Fruit fly (Drosophila melanogaster) whole organism, embryonic: ENCODE data around the gene CG42296.

Source experiments
- Asciz ChIP-seq: fragments of 200-800 bp; sonication (Bioruptor generic); optimal IDR thresholded peaks from 2 replicates; lab custom pipeline; 2017; ENCODE audit warnings: missing biosample characterization, mild to moderate bottlenecking, missing genetic modification characterization, missing genetic modification reagents
- Awh ChIP-seq: fragments of 200-800 bp; sonication (Bioruptor generic); IDR thresholded peaks from 2 replicates; pipeline ENCODE4, ENCODE4 v1.3.6; 2022; ENCODE audit warnings: missing biosample characterization, missing genetic modification characterization
- B-H1 ChIP-seq: fragments of 200-800 bp; sonication (Bioruptor generic); IDR thresholded peaks from 3 replicates; pipeline ENCODE4 v1.3.6; 2022; ENCODE audit warnings: missing biosample characterization, missing genetic modification characterization
- Blimp-1 ChIP-seq: fragments of 200-800 bp; sonication (Bioruptor generic); optimal IDR thresholded peaks from 3 replicates; lab custom pipeline; 2018; ENCODE audit warnings: missing biosample characterization, missing genetic modification characterization, mild to moderate bottlenecking, moderate library complexity, missing genetic modification reagents
- CG10274 ChIP-seq: fragments of 200-800 bp; sonication (Bioruptor generic); optimal IDR thresholded peaks from 3 replicates; lab custom pipeline; 2017; ENCODE audit warnings: missing biosample characterization, mild to moderate bottlenecking, missing genetic modification characterization
- CG10543 ChIP-seq: fragments of 200-800 bp; sonication (Bioruptor generic); optimal IDR thresholded peaks from 3 replicates; lab custom pipeline; 2017; ENCODE audit warnings: missing biosample characterization, mild to moderate bottlenecking, missing genetic modification characterization, moderate library complexity
- CG14050 ChIP-seq: fragments of 200-800 bp; sonication (Bioruptor generic); IDR thresholded peaks from 3 replicates; pipeline ENCODE4 v1.3.6; 2022; ENCODE audit warnings: missing biosample characterization, missing genetic modification characterization
- CG14860 ChIP-seq: fragments of 200-800 bp; sonication (Bioruptor generic); IDR thresholded peaks from 3 replicates; pipeline ENCODE4 v1.3.6; 2022; ENCODE audit warnings: missing biosample characterization, missing genetic modification characterization; ENCODE audit not compliant: partially characterized antibody
- CG15011 ChIP-seq: fragments of 200-800 bp; sonication (Bioruptor generic); optimal IDR thresholded peaks from 3 replicates; lab custom pipeline; 2018; ENCODE audit warnings: missing biosample characterization, mild to moderate bottlenecking, missing genetic modification characterization
- CG15601 ChIP-seq: fragments of 200-800 bp; sonication (Bioruptor generic); optimal IDR thresholded peaks from 3 replicates; lab custom pipeline; 2019; ENCODE audit warnings: missing biosample characterization, mild to moderate bottlenecking, missing genetic modification characterization, moderate library complexity
- CG18619 ChIP-seq: fragments of 200-800 bp; sonication (Bioruptor generic); optimal IDR thresholded peaks from 3 replicates; lab custom pipeline; 2017; ENCODE audit warnings: missing biosample characterization, mild to moderate bottlenecking, missing genetic modification characterization
- CG30431 ChIP-seq: fragments of 200-800 bp; sonication (Bioruptor generic); optimal IDR thresholded peaks from 2 replicates; lab custom pipeline; 2017; ENCODE audit warnings: missing biosample characterization, missing genetic modification characterization
- CG42726 ChIP-seq: fragments of 200-800 bp; sonication (Bioruptor generic); IDR thresholded peaks from 2 replicates; pipeline ENCODE4 v1.3.6; 2022; ENCODE audit warnings: missing biosample characterization, missing genetic modification characterization; ENCODE audit not compliant: partially characterized antibody
- CG4424 ChIP-seq: fragments of 200-800 bp; sonication (Bioruptor generic); optimal IDR thresholded peaks from 3 replicates; lab custom pipeline; 2016; ENCODE audit warnings: missing biosample characterization, missing genetic modification characterization
- CG4707 ChIP-seq: fragments of 200-800 bp; sonication (Bioruptor generic); optimal IDR thresholded peaks from 2 replicates; lab custom pipeline; 2018; ENCODE audit warnings: missing biosample characterization, mild to moderate bottlenecking, missing genetic modification characterization, moderate library complexity
- CG6765 ChIP-seq: fragments of 200-800 bp; sonication (Bioruptor generic); optimal IDR thresholded peaks from 3 replicates; lab custom pipeline; 2017; ENCODE audit warnings: missing biosample characterization, mild to moderate bottlenecking, missing genetic modification characterization
- CG9797 ChIP-seq: fragments of 200-800 bp; sonication (Bioruptor generic); optimal IDR thresholded peaks from 3 replicates; lab custom pipeline; 2018; ENCODE audit warnings: missing biosample characterization, mild to moderate bottlenecking, missing genetic modification characterization
- CG9876 ChIP-seq: fragments of 200-800 bp; sonication (Bioruptor generic); optimal IDR thresholded peaks from 2 replicates; lab custom pipeline; 2016; ENCODE audit warnings: missing biosample characterization, missing genetic modification characterization
- Dbx ChIP-seq: fragments of 200-800 bp; sonication (Bioruptor generic); IDR thresholded peaks from 3 replicates; pipeline ENCODE4 v1.3.6; 2022; ENCODE audit warnings: missing biosample characterization, missing genetic modification characterization
- Fer1 ChIP-seq: fragments of 200-800 bp; sonication (Bioruptor generic); optimal IDR thresholded peaks from 2 replicates; lab custom pipeline; 2017; ENCODE audit warnings: missing biosample characterization, mild to moderate bottlenecking, missing genetic modification characterization
- Gug ChIP-seq: fragments of 200-800 bp; sonication (Bioruptor generic); IDR thresholded peaks from 4 replicates; pipeline ENCODE4 v1.3.6; 2022; ENCODE audit warnings: missing biosample characterization, missing genetic modification characterization
- HLH54F ChIP-seq: fragments of 200-800 bp; sonication (Bioruptor generic); optimal IDR thresholded peaks from 3 replicates; lab custom pipeline; 2016; ENCODE audit warnings: missing biosample characterization, missing genetic modification characterization
- Nf-YB ChIP-seq: fragments of 200-800 bp; sonication (Bioruptor generic); optimal IDR thresholded peaks from 3 replicates; lab custom pipeline; 2019; ENCODE audit warnings: missing biosample characterization, mild to moderate bottlenecking, missing genetic modification characterization, moderate library complexity
- Oli ChIP-seq: fragments of 200-800 bp; sonication (Bioruptor generic); optimal IDR thresholded peaks from 2 replicates; lab custom pipeline; 2018; ENCODE audit warnings: missing biosample characterization, mild to moderate bottlenecking, missing genetic modification characterization, moderate library complexity
- Sox100B ChIP-seq: fragments of 200-800 bp; sonication (Bioruptor generic); optimal IDR thresholded peaks from 3 replicates; lab custom pipeline; 2018; ENCODE audit warnings: missing biosample characterization, mild to moderate bottlenecking, missing genetic modification characterization
- Sox102F ChIP-seq: fragments of 200-800 bp; sonication (Bioruptor generic); optimal IDR thresholded peaks from 2 replicates; lab custom pipeline; 2018; ENCODE audit warnings: missing biosample characterization, mild to moderate bottlenecking, missing genetic modification characterization, moderate library complexity
- ase ChIP-seq: fragments of 200-800 bp; sonication (Bioruptor generic); IDR thresholded peaks from 3 replicates; pipeline ENCODE4 v1.3.6; 2022; ENCODE audit warnings: missing biosample characterization, missing genetic modification characterization
- ash1 ChIP-seq: fragments of 200-800 bp; sonication (Bioruptor generic); optimal IDR thresholded peaks from 2 replicates; lab custom pipeline; 2018; ENCODE audit warnings: missing biosample characterization, mild to moderate bottlenecking, missing genetic modification characterization
- bab2 ChIP-seq: fragments of 200-800 bp; sonication (Bioruptor generic); optimal IDR thresholded peaks from 2 replicates; lab custom pipeline; 2016; ENCODE audit warnings: missing biosample characterization, missing genetic modification characterization
- br ChIP-seq: fragments of >200 bp; optimal IDR thresholded peaks from 2 replicates; lab custom pipeline; 2017
- dm ChIP-seq: fragments of 200-800 bp; sonication (Bioruptor generic); optimal IDR thresholded peaks from 3 replicates; lab custom pipeline; 2016; ENCODE audit warnings: missing biosample characterization, missing genetic modification characterization
- dysf ChIP-seq: fragments of 200-800 bp; sonication (Bioruptor generic); IDR thresholded peaks from 3 replicates; pipeline ENCODE4 v1.3.6; 2022; ENCODE audit warnings: missing biosample characterization, missing genetic modification characterization
- emc ChIP-seq: fragments of 200-800 bp; sonication (Bioruptor generic); optimal IDR thresholded peaks from 2 replicates; lab custom pipeline; 2016; ENCODE audit warnings: missing biosample characterization, missing genetic modification characterization
- ems ChIP-seq: fragments of 200-800 bp; sonication (Bioruptor generic); optimal IDR thresholded peaks from 3 replicates; lab custom pipeline; 2016; ENCODE audit warnings: missing biosample characterization, missing genetic modification characterization
- gce ChIP-seq: fragments of 200-800 bp; sonication (Bioruptor generic); IDR thresholded peaks from 3 replicates; pipeline ENCODE4 v1.3.6; 2022; ENCODE audit warnings: missing biosample characterization, missing genetic modification characterization
- grn ChIP-seq: fragments of 200-800 bp; sonication (Bioruptor generic); optimal IDR thresholded peaks from 3 replicates; lab custom pipeline; 2017; ENCODE audit warnings: missing biosample characterization, missing genetic modification characterization
- lbe ChIP-seq: fragments of 200-800 bp; sonication (Bioruptor generic); optimal IDR thresholded peaks from 2 replicates; lab custom pipeline; 2016; ENCODE audit warnings: missing biosample characterization, mild to moderate bottlenecking, missing genetic modification characterization
- maf-S ChIP-seq: fragments of 200-800 bp; sonication (Bioruptor generic); optimal IDR thresholded peaks from 2 replicates; lab custom pipeline; 2016; ENCODE audit warnings: missing biosample characterization, missing genetic modification characterization
- mirr ChIP-seq: fragments of 200-800 bp; sonication (Bioruptor generic); optimal IDR thresholded peaks from 3 replicates; lab custom pipeline; 2018; ENCODE audit warnings: missing biosample characterization, mild to moderate bottlenecking, missing genetic modification characterization
- nmo ChIP-seq: fragments of 200-800 bp; sonication (Bioruptor generic); optimal IDR thresholded peaks from 2 replicates; lab custom pipeline; 2018; ENCODE audit warnings: missing biosample characterization, mild to moderate bottlenecking, missing genetic modification characterization, moderate library complexity
- phol ChIP-seq: fragments of 200-800 bp; sonication (Bioruptor generic); optimal IDR thresholded peaks from 3 replicates; lab custom pipeline; 2018; ENCODE audit warnings: missing biosample characterization, mild to moderate bottlenecking, missing genetic modification characterization, moderate library complexity
- pum ChIP-seq: fragments of 200-800 bp; sonication (Bioruptor generic); optimal IDR thresholded peaks from 2 replicates; lab custom pipeline; 2016; ENCODE audit warnings: missing biosample characterization, missing genetic modification characterization
- seq ChIP-seq: fragments of 200-800 bp; sonication (Bioruptor generic); IDR thresholded peaks from 2 replicates; pipeline ENCODE4 v1.3.6; 2022; ENCODE audit warnings: missing biosample characterization, missing genetic modification characterization
- sima ChIP-seq: fragments of 200-800 bp; sonication (Bioruptor generic); optimal IDR thresholded peaks from 2 replicates; lab custom pipeline; 2016; ENCODE audit warnings: missing biosample characterization, missing genetic modification characterization
- sna ChIP-seq: fragments of 200-800 bp; sonication (Bioruptor generic); IDR thresholded peaks from 2 replicates; pipeline ENCODE4 v1.3.6; 2022; ENCODE audit warnings: missing biosample characterization, missing genetic modification characterization; ENCODE audit not compliant: partially characterized antibody
- stc ChIP-seq: fragments of 200-800 bp; sonication (Bioruptor generic); IDR thresholded peaks from 2 replicates; pipeline ENCODE4 v1.3.6; 2022; ENCODE audit warnings: missing biosample characterization, missing genetic modification characterization
- sug ChIP-seq: fragments of 200-800 bp; optimal IDR thresholded peaks from 2 replicates; lab custom pipeline; 2019; ENCODE audit warnings: missing biosample characterization, mild to moderate bottlenecking, missing genetic modification characterization, moderate library complexity
- tio ChIP-seq: fragments of 200-800 bp; sonication (Bioruptor generic); optimal IDR thresholded peaks from 2 replicates; lab custom pipeline; 2017; ENCODE audit warnings: missing biosample characterization, missing genetic modification characterization, inconsistent platforms
- zfh2 ChIP-seq: fragments of 200-800 bp; sonication (Bioruptor generic); optimal IDR thresholded peaks from 2 replicates; lab custom pipeline; 2016; ENCODE audit warnings: missing biosample characterization, missing genetic modification characterization

Gene CG42296

dm6 chr2L:1986343-1987280, 49.2 kb downstream of the CG42296 start (continued):
- TF ChIP-seq grn (GFP tag; lab: Kevin White, UChicago) = peak; percentile 89
- peak; percentile 58; the same call in 2 of the 3 replicates for TF ChIP-seq dysf (GFP tag; lab: Robert Waterston, UW)
- TF ChIP-seq br (lab: Kevin White, UChicago) = no peak
- no peak for TF ChIP-seq stc (GFP tag; lab: Robert Waterston, UW)
- TF ChIP-seq mirr (GFP tag; lab: Kevin White, UChicago) = peak; percentile 93
- no peak for TF ChIP-seq tio (GFP tag; lab: Kevin White, UChicago)
- TF ChIP-seq zfh2 (GFP tag; lab: Kevin White, UChicago) = peak; percentile 77
- peak; percentile 46 for TF ChIP-seq CG10543 (GFP tag; lab: Kevin White, UChicago)
- 0 out of 2 replicates have a peak, but pooled peaks have one; percentile 30 for TF ChIP-seq seq (GFP tag; lab: Robert Waterston, UW)
- TF ChIP-seq ems (GFP tag; lab: Kevin White, UChicago) = peak; percentile 41
- TF ChIP-seq Sox102F (GFP tag; lab: Kevin White, UChicago) = peak; percentile 55
- TF ChIP-seq Asciz (GFP tag; lab: Kevin White, UChicago) = peak; percentile 39
- TF ChIP-seq CG6765 (GFP tag; lab: Kevin White, UChicago) = no peak
- TF ChIP-seq Dbx (GFP tag; lab: Robert Waterston, UW) = peak; percentile 65; the same call in 2 of the 3 replicates
- TF ChIP-seq Fer1 (GFP tag; lab: Kevin White, UChicago) = peak; percentile 16
- peak; percentile 37 for TF ChIP-seq HLH54F
- TF ChIP-seq pum = no peak
- no peak for TF ChIP-seq CG14860 (GFP tag; lab: Robert Waterston, UW)
- no peak for TF ChIP-seq dm
- peak; percentile 32 for TF ChIP-seq nmo
- peak; percentile 52 for TF ChIP-seq CG14050 (GFP tag; lab: Robert Waterston, UW)
- TF ChIP-seq gce (GFP tag; lab: Robert Waterston, UW) = no peak; the same call in 2 of the 3 replicates
- peak; percentile 48 for TF ChIP-seq bab2 (GFP tag; lab: Kevin White, UChicago)
- TF ChIP-seq ase (GFP tag; lab: Robert Waterston, UW) = no peak
- TF ChIP-seq Awh (GFP tag; lab: Robert Waterston, UW) = no peak
- peak; percentile 13 for TF ChIP-seq CG30431 (GFP tag; lab: Kevin White, UChicago)
- peak; percentile 11 for TF ChIP-seq Sox100B
- TF ChIP-seq phol (tag; lab: Kevin White, UChicago) = peak; percentile 25
- TF ChIP-seq Nf-YB = no peak
- no peak for TF ChIP-seq CG15011
- no peak for TF ChIP-seq ash1 (GFP tag; lab: Kevin White, UChicago)
- no peak; the same call in 2 of the 3 replicates for TF ChIP-seq B-H1
- no peak for TF ChIP-seq sna (GFP tag; lab: Robert Waterston, UW)
- peak; percentile 98 for TF ChIP-seq CG10274 (GFP tag; lab: Kevin White, UChicago)
- peak; percentile 62 for TF ChIP-seq lbe (GFP tag; lab: Kevin White, UChicago)
- no peak for TF ChIP-seq CG9797 (GFP tag; lab: Kevin White, UChicago)
- TF ChIP-seq sug (tag; lab: Kevin White, UChicago) = peak; percentile 100
- TF ChIP-seq sima (GFP tag; lab: Kevin White, UChicago) = no peak
- TF ChIP-seq CG9876 (GFP tag; lab: Kevin White, UChicago) = peak; percentile 3
- peak; percentile 16 for TF ChIP-seq Blimp-1 (GFP tag; lab: Kevin White, UChicago)
- peak; percentile 1 for TF ChIP-seq CG4424
- peak; percentile 62; the same call in 1 of the 4 replicates for TF ChIP-seq Gug
- no peak for TF ChIP-seq CG15601 (tag; lab: Kevin White, UChicago)
- peak; percentile 4 for TF ChIP-seq emc (GFP tag; lab: Kevin White, UChicago)
- peak; percentile 21 for TF ChIP-seq maf-S (GFP tag; lab: Kevin White, UChicago)
- peak; percentile 64 for TF ChIP-seq Oli
- TF ChIP-seq CG18619 = peak; percentile 66
- no peak for TF ChIP-seq CG42726 (GFP tag; lab: Robert Waterston, UW)
- no peak for TF ChIP-seq CG4707 (GFP tag; lab: Kevin White, UChicago)
